Fruit fly (Drosophila melanogaster) whole organism, embryonic: Measurements from ENCODE around the gene CG3626.

ENCODE experiments used
- CG11456 ChIP-seq: fragments of 200-800 bp; sonication (Bioruptor generic); IDR thresholded peaks from 3 replicates; pipeline ENCODE4 v1.3.6; 2022; ENCODE audit warnings: missing biosample characterization, missing genetic modification characterization
- CG11560 ChIP-seq: fragments of 200-800 bp; sonication (Bioruptor generic); IDR thresholded peaks from 3 replicates; pipeline ENCODE4 v1.3.6; 2022; ENCODE audit warnings: missing biosample characterization, missing genetic modification characterization
- CG1233 ChIP-seq: fragments of 200-800 bp; sonication (Bioruptor generic); optimal IDR thresholded peaks from 4 replicates; lab custom pipeline; 2018; ENCODE audit warnings: missing biosample characterization, mild to moderate bottlenecking, missing genetic modification characterization
- CG14050 ChIP-seq: fragments of 200-800 bp; sonication (Bioruptor generic); IDR thresholded peaks from 3 replicates; pipeline ENCODE4 v1.3.6; 2022; ENCODE audit warnings: missing biosample characterization, missing genetic modification characterization
- CG16813 ChIP-seq: fragments of 200-800 bp; sonication (Bioruptor generic); IDR thresholded peaks from 3 replicates; pipeline ENCODE4 v1.3.6; 2022; ENCODE audit warnings: missing biosample characterization, missing genetic modification characterization; ENCODE audit not compliant: partially characterized antibody
- CG17359 ChIP-seq: fragments of 200-800 bp; sonication (Bioruptor generic); optimal IDR thresholded peaks from 3 replicates; lab custom pipeline; 2018; ENCODE audit warnings: missing biosample characterization, mild to moderate bottlenecking, missing genetic modification characterization, moderate library complexity
- CG18764 ChIP-seq: fragments of 200-800 bp; sonication (Bioruptor generic); optimal IDR thresholded peaks from 3 replicates; lab custom pipeline; 2016; ENCODE audit warnings: missing biosample characterization, missing genetic modification characterization
- CG3726 ChIP-seq: fragments of 200-800 bp; sonication (Bioruptor generic); IDR thresholded peaks from 3 replicates; pipeline ENCODE4, ENCODE4 v1.3.6; 2022; ENCODE audit warnings: missing biosample characterization, missing genetic modification characterization
- CG3838 ChIP-seq: fragments of 200-800 bp; sonication (Bioruptor generic); optimal IDR thresholded peaks from 3 replicates; lab custom pipeline; 2016; ENCODE audit warnings: missing biosample characterization, missing genetic modification characterization
- CG5953 ChIP-seq: fragments of 200-800 bp; sonication (Bioruptor generic); IDR thresholded peaks from 2 replicates; pipeline ENCODE4 v1.3.6; 2022; ENCODE audit warnings: missing biosample characterization, missing genetic modification characterization
- CG6689 ChIP-seq: fragments of 200-800 bp; sonication (Bioruptor generic); IDR thresholded peaks from 2 replicates; pipeline ENCODE4 v1.3.6; 2022; ENCODE audit warnings: missing biosample characterization, missing genetic modification characterization
- CG7357 ChIP-seq: fragments of 200-800 bp; sonication (Bioruptor generic); IDR thresholded peaks from 3 replicates; pipeline ENCODE4 v1.3.6; 2022; ENCODE audit warnings: missing biosample characterization, missing genetic modification characterization
- CG8281 ChIP-seq: fragments of 200-800 bp; sonication (Bioruptor generic); optimal IDR thresholded peaks from 2 replicates; lab custom pipeline; 2018; ENCODE audit warnings: missing biosample characterization, mild to moderate bottlenecking, missing genetic modification characterization, moderate library complexity
- CG8944 ChIP-seq: fragments of 200-800 bp; sonication (Bioruptor generic); optimal IDR thresholded peaks from 3 replicates; lab custom pipeline; 2016; ENCODE audit warnings: missing biosample characterization, missing genetic modification characterization
- Drgx ChIP-seq: fragments of 200-800 bp; sonication (Bioruptor generic); IDR thresholded peaks from 2 replicates; pipeline ENCODE4 v1.3.6; 2022; ENCODE audit warnings: missing biosample characterization, missing genetic modification characterization
- GATAe ChIP-seq: fragments of 200-800 bp; sonication (Bioruptor generic); conservative IDR thresholded peaks from 2 replicates; pipeline ENCODE4 v1.3.6; 2022; ENCODE audit warnings: missing biosample characterization, missing genetic modification characterization
- Hey ChIP-seq: fragments of 200-800 bp; sonication (Bioruptor generic); optimal IDR thresholded peaks from 3 replicates; lab custom pipeline; 2018; ENCODE audit warnings: missing biosample characterization, mild to moderate bottlenecking, missing genetic modification characterization
- Hsf ChIP-seq: fragments of 200-800 bp; sonication (Bioruptor generic); optimal IDR thresholded peaks from 3 replicates; lab custom pipeline; 2016; ENCODE audit warnings: missing biosample characterization, missing genetic modification characterization
- Med ChIP-seq: fragments of 200-800 bp; sonication (Bioruptor generic); peaks from one replicate; lab custom pipeline; 2016; ENCODE audit warnings: missing biosample characterization, missing genetic modification characterization, mild to moderate bottlenecking, inconsistent platforms, moderate library complexity
- Meics ChIP-seq: fragments of 200-800 bp; sonication (Bioruptor generic); optimal IDR thresholded peaks from 2 replicates; lab custom pipeline; 2017; ENCODE audit warnings: missing biosample characterization, mild to moderate bottlenecking, missing genetic modification characterization
- NfI ChIP-seq: fragments of 200-800 bp; sonication (Bioruptor generic); optimal IDR thresholded peaks from 3 replicates; lab custom pipeline; 2018; ENCODE audit warnings: missing biosample characterization, mild to moderate bottlenecking, missing genetic modification characterization, moderate library complexity
- Spps ChIP-seq: fragments of 200-800 bp; sonication (Bioruptor generic); optimal IDR thresholded peaks from 2 replicates; lab custom pipeline; 2018; ENCODE audit warnings: missing biosample characterization, mild to moderate bottlenecking, missing genetic modification characterization
- Ssrp ChIP-seq: fragments of 200-800 bp; sonication (Bioruptor generic); optimal IDR thresholded peaks from 2 replicates; lab custom pipeline; 2018; ENCODE audit warnings: missing biosample characterization, mild to moderate bottlenecking, missing genetic modification characterization, moderate library complexity
- Stat92E ChIP-seq, 3 experiments: fragments of >200 bp in 2 of 3; fragments of 200-800 bp in 1 of 3; sonication (Bioruptor generic) in 1 of 3; optimal IDR thresholded peaks; 2 replicates each; lab custom pipeline; 2017 to 2019; ENCODE audit warnings: missing biosample characterization in 3 of 3, missing genetic modification characterization in 3 of 3, mild to moderate bottlenecking in 1 of 3, moderate library complexity in 1 of 3
- Taf1 ChIP-seq: fragments of 200-800 bp; sonication (Bioruptor generic); IDR thresholded peaks from 2 replicates; pipeline ENCODE4 v1.3.6; 2022; ENCODE audit warnings: missing biosample characterization, missing genetic modification characterization
- Vsx1 ChIP-seq: fragments of 200-800 bp; sonication (Bioruptor generic); optimal IDR thresholded peaks from 2 replicates; lab custom pipeline; 2017; ENCODE audit warnings: missing biosample characterization, mild to moderate bottlenecking, missing genetic modification characterization, missing genetic modification reagents
- ab ChIP-seq: fragments of 200-800 bp; sonication (Bioruptor generic); optimal IDR thresholded peaks from 2 replicates; lab custom pipeline; 2016; ENCODE audit warnings: missing biosample characterization, missing genetic modification characterization
- al ChIP-seq: fragments of 200-800 bp; sonication (Bioruptor generic); IDR thresholded peaks from 2 replicates; pipeline ENCODE4 v1.3.6; 2022; ENCODE audit warnings: missing biosample characterization, missing genetic modification characterization
- ara ChIP-seq: fragments of 200-800 bp; sonication (Bioruptor generic); IDR thresholded peaks from 2 replicates; pipeline ENCODE4 v1.3.6; 2022; ENCODE audit warnings: missing biosample characterization, missing genetic modification characterization
- bigmax ChIP-seq: fragments of 200-800 bp; sonication (Bioruptor generic); optimal IDR thresholded peaks from 2 replicates; lab custom pipeline; 2018; ENCODE audit warnings: missing biosample characterization, mild to moderate bottlenecking, missing genetic modification characterization
- ci ChIP-seq: fragments of 200-800 bp; sonication (Bioruptor generic); IDR thresholded peaks from 3 replicates; pipeline ENCODE4 v1.3.6; 2022; ENCODE audit warnings: missing biosample characterization, missing genetic modification characterization
- dimm ChIP-seq: fragments of 200-800 bp; sonication (Bioruptor generic); IDR thresholded peaks from 2 replicates; pipeline ENCODE4 v1.3.6; 2022; ENCODE audit warnings: missing biosample characterization, missing genetic modification characterization
- en ChIP-seq: fragments of 200-800 bp; sonication (Bioruptor generic); optimal IDR thresholded peaks from 2 replicates; lab custom pipeline; 2016; ENCODE audit warnings: missing biosample characterization, missing genetic modification characterization
- eyg ChIP-seq: fragments of 200-800 bp; sonication (Bioruptor generic); optimal IDR thresholded peaks from 3 replicates; lab custom pipeline; 2016; ENCODE audit warnings: missing biosample characterization, missing genetic modification characterization
- gem ChIP-seq: fragments of 200-800 bp; sonication (Bioruptor generic); optimal IDR thresholded peaks from 2 replicates; lab custom pipeline; 2019; ENCODE audit warnings: missing biosample characterization, mild to moderate bottlenecking, missing genetic modification characterization, moderate library complexity
- h ChIP-seq: fragments of >200 bp; optimal IDR thresholded peaks from 2 replicates; lab custom pipeline; 2017
- hb ChIP-seq: fragments of 200-800 bp; sonication (Bioruptor generic); IDR thresholded peaks from 3 replicates; pipeline ENCODE4 v1.3.6; 2022; ENCODE audit warnings: missing biosample characterization, missing genetic modification characterization; ENCODE audit not compliant: partially characterized antibody
- her ChIP-seq: fragments of 200-800 bp; sonication (Bioruptor generic); optimal IDR thresholded peaks from 2 replicates; lab custom pipeline; 2016; ENCODE audit warnings: missing biosample characterization, missing genetic modification characterization
- lola ChIP-seq, 3 experiments: fragments of >200 bp in 2 of 3; fragments of 200-800 bp in 1 of 3; sonication (Bioruptor generic) in 1 of 3; optimal IDR thresholded peaks; 2 replicates each; lab custom pipeline; 2017 to 2019; ENCODE audit warnings: missing biosample characterization in 3 of 3, missing genetic modification characterization in 3 of 3, mild to moderate bottlenecking in 1 of 3, moderate library complexity in 1 of 3
- mam ChIP-seq: fragments of 200-800 bp; sonication (Bioruptor generic); optimal IDR thresholded peaks from 3 replicates; lab custom pipeline; 2016; ENCODE audit warnings: missing biosample characterization, missing genetic modification characterization
- nmo ChIP-seq: fragments of 200-800 bp; sonication (Bioruptor generic); optimal IDR thresholded peaks from 2 replicates; lab custom pipeline; 2018; ENCODE audit warnings: missing biosample characterization, mild to moderate bottlenecking, missing genetic modification characterization, moderate library complexity
- onecut ChIP-seq: fragments of 200-800 bp; sonication (Bioruptor generic); IDR thresholded peaks from 2 replicates; pipeline ENCODE4 v1.3.6; 2022; ENCODE audit warnings: missing biosample characterization, missing genetic modification characterization
- org-1 ChIP-seq: fragments of 200-800 bp; sonication (Bioruptor generic); optimal IDR thresholded peaks from 2 replicates; lab custom pipeline; 2017; ENCODE audit warnings: missing biosample characterization, missing genetic modification characterization
- pb ChIP-seq: fragments of 200-800 bp; sonication (Bioruptor generic); optimal IDR thresholded peaks from 3 replicates; lab custom pipeline; 2016; ENCODE audit warnings: missing biosample characterization, missing genetic modification characterization
- pnt ChIP-seq: fragments of 200-800 bp; sonication (Bioruptor generic); optimal IDR thresholded peaks from 3 replicates; lab custom pipeline; 2016; ENCODE audit warnings: missing biosample characterization, missing genetic modification characterization
- sens ChIP-seq: fragments of 200-800 bp; sonication (Bioruptor generic); peaks from one replicate; lab custom pipeline; 2016; ENCODE audit warnings: missing biosample characterization, missing genetic modification characterization
- sens-2 ChIP-seq: fragments of 200-800 bp; sonication (Bioruptor generic); IDR thresholded peaks from 2 replicates; pipeline ENCODE4 v1.3.6; 2022; ENCODE audit warnings: missing biosample characterization, missing genetic modification characterization
- slou ChIP-seq: fragments of 200-800 bp; sonication (Bioruptor generic); optimal IDR thresholded peaks from 3 replicates; lab custom pipeline; 2016; ENCODE audit warnings: missing biosample characterization, missing genetic modification characterization
- stc ChIP-seq: fragments of 200-800 bp; sonication (Bioruptor generic); IDR thresholded peaks from 2 replicates; pipeline ENCODE4 v1.3.6; 2022; ENCODE audit warnings: missing biosample characterization, missing genetic modification characterization
- sug ChIP-seq: fragments of 200-800 bp; optimal IDR thresholded peaks from 2 replicates; lab custom pipeline; 2019; ENCODE audit warnings: missing biosample characterization, mild to moderate bottlenecking, missing genetic modification characterization, moderate library complexity
- trh ChIP-seq: fragments of 200-800 bp; sonication (Bioruptor generic); optimal IDR thresholded peaks from 2 replicates; lab custom pipeline; 2016; ENCODE audit warnings: missing biosample characterization, missing genetic modification characterization
- vvl ChIP-seq: fragments of 200-800 bp; sonication (Bioruptor generic); IDR thresholded peaks from 2 replicates; pipeline ENCODE4 v1.3.6; 2022; ENCODE audit warnings: missing biosample characterization, missing genetic modification characterization
- zen ChIP-seq: fragments of 200-800 bp; sonication (Bioruptor generic); optimal IDR thresholded peaks from 3 replicates; lab custom pipeline; 2018; ENCODE audit warnings: missing biosample characterization, mild to moderate bottlenecking, missing genetic modification characterization, moderate library complexity

Gene CG3626

DNA sequence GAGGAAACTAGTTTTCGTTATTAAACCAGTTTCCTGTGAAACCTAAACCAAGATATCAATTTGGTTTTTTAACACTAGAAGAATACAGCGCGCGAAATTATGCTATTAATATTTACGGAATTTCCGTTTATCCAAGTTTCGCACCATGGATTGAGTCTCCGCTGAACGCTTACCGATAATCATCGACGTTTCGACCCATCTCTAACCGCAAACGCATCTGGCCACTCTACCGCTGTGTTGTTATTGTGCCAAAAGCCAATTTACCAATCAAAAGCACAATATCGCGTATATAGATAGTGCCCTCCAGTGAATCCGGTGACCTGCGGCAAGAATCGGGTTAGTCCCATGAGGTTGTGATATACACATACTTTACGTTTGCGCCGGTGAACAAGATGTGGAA is at the start of gene CG3626:
CG3626 (plus strand) TSS at position 222 of the 400 bp plus-strand sequence.
- TF ChIP-seq zen (tag; lab: Kevin White, UChicago) = peak; percentile 37
- no peak for TF ChIP-seq CG17359 (tag; lab: Kevin White, UChicago)
- TF ChIP-seq h (lab: Kevin White, UChicago) = no peak
- no peak for TF ChIP-seq pb (GFP tag; lab: Kevin White, UChicago)
- peak; percentile 0 for TF ChIP-seq Hsf (GFP tag; lab: Kevin White, UChicago)
- no peak for TF ChIP-seq sug (tag; lab: Kevin White, UChicago)
- no peak for TF ChIP-seq vvl
- TF ChIP-seq ab (GFP tag; lab: Kevin White, UChicago) = no peak
- TF ChIP-seq Drgx (GFP tag; lab: Robert Waterston, UW) = no peak
- no peak for TF ChIP-seq CG8281
- no peak for TF ChIP-seq CG3726 (GFP tag; lab: Robert Waterston, UW)
- TF ChIP-seq gem (tag; lab: Kevin White, UChicago) = no peak
- no peak for TF ChIP-seq org-1 (GFP tag; lab: Kevin White, UChicago)
- TF ChIP-seq stc (GFP tag; lab: Robert Waterston, UW) = no peak
- TF ChIP-seq en (GFP tag; lab: Kevin White, UChicago) = no peak
- no peak for TF ChIP-seq Hey
- TF ChIP-seq NfI = no peak
- TF ChIP-seq CG1233 (GFP tag; lab: Kevin White, UChicago) = no peak
- TF ChIP-seq CG3838 = no peak
- no peak for TF ChIP-seq Stat92E (GFP tag; optimal IDR thresholded peaks at IDR 0.05; lab: Kevin White, UChicago)
- no peak for TF ChIP-seq slou (GFP tag; lab: Kevin White, UChicago)
- no peak for TF ChIP-seq onecut
- TF ChIP-seq CG14050 (GFP tag; lab: Robert Waterston, UW) = no peak
- TF ChIP-seq Meics (GFP tag; lab: Kevin White, UChicago) = no peak
- TF ChIP-seq Taf1 (GFP tag; lab: Robert Waterston, UW) = no peak
- TF ChIP-seq Med (GFP tag; lab: Kevin White, UChicago) = peak; percentile 92
- no peak for TF ChIP-seq ci
- peak; percentile 14 for TF ChIP-seq nmo (GFP tag; lab: Kevin White, UChicago)
- no peak for TF ChIP-seq Ssrp
- no peak for TF ChIP-seq al
- TF ChIP-seq pnt (GFP tag; lab: Kevin White, UChicago) = no peak
- no peak for TF ChIP-seq trh (GFP tag; lab: Kevin White, UChicago)
- TF ChIP-seq sens = peak; percentile 41
- no peak for TF ChIP-seq ara (GFP tag; lab: Robert Waterston, UW)
- TF ChIP-seq CG8944 = no peak
- TF ChIP-seq CG18764 (GFP tag; lab: Kevin White, UChicago) = no peak
- peak; percentile 13 for TF ChIP-seq her (GFP tag; lab: Kevin White, UChicago)
- TF ChIP-seq eyg (GFP tag; lab: Kevin White, UChicago) = no peak
- TF ChIP-seq bigmax (GFP tag; lab: Kevin White, UChicago) = peak; percentile 27
- no peak for TF ChIP-seq CG7357 (GFP tag; lab: Robert Waterston, UW)
- no peak for TF ChIP-seq Spps (tag; lab: Kevin White, UChicago)
- no peak for TF ChIP-seq lola (GFP tag; optimal IDR thresholded peaks at IDR 0.05; lab: Kevin White, UChicago)
- TF ChIP-seq CG16813 (GFP tag; lab: Robert Waterston, UW) = peak; percentile 85
- TF ChIP-seq sens-2 (GFP tag; lab: Robert Waterston, UW) = no peak
- no peak for TF ChIP-seq CG11560
- peak; percentile 74 for TF ChIP-seq hb (GFP tag; lab: Robert Waterston, UW)
- no peak for TF ChIP-seq GATAe (GFP tag; lab: Robert Waterston, UW)
- TF ChIP-seq mam = peak; percentile 53
- no peak for TF ChIP-seq CG6689 (GFP tag; lab: Robert Waterston, UW)
- no peak for TF ChIP-seq CG5953
- no peak for TF ChIP-seq CG11456 (GFP tag; lab: Robert Waterston, UW)
- no peak for TF ChIP-seq dimm (GFP tag; lab: Robert Waterston, UW)
- peak; percentile 70 for TF ChIP-seq Vsx1
